Fruit fly (Drosophila melanogaster): ENCODE results near the gene CG13375.

CG13375 gene

dm6 chrX:279097-279727 is 15.6 kb downstream of the CG13375 start, which contains the start of the genes CG3777 and ewg (continued):
- TF ChIP-seq CG4360 (GFP tag; IDR thresholded peaks at IDR 0.05) (peak; percentile 39; the same call in 1 of the 2 replicates), Ets97D (GFP tag; optimal IDR thresholded peaks at IDR 0.05) (peak; percentile 79), Ssrp (tag; optimal IDR thresholded peaks at IDR 0.05) (no peak), sug (tag; optimal IDR thresholded peaks at IDR 0.05) (peak; percentile 21), CG17186 (GFP tag; optimal IDR thresholded peaks at IDR 0.05) (peak; percentile 76), CG15514 (GFP tag; optimal IDR thresholded peaks at IDR 0.05) (peak; percentile 58), CG8388 (GFP tag; optimal IDR thresholded peaks at IDR 0.05) (no peak), Awh (GFP tag; IDR thresholded peaks at IDR 0.05) (no peak), CG42726 (GFP tag; IDR thresholded peaks at IDR 0.05; ENCODE audit: partially characterized antibody) (peak; percentile 98; the same call in 1 of the 2 replicates), toy (GFP tag; IDR thresholded peaks at IDR 0.05) (no peak), CG31224 (GFP tag; IDR thresholded peaks at IDR 0.05) (no peak), Taf1 (GFP tag; IDR thresholded peaks at IDR 0.05) (no peak), gfzf (GFP tag; optimal IDR thresholded peaks at IDR 0.05) (peak; percentile 84), GATAe (GFP tag; conservative IDR thresholded peaks at IDR 0.05) (no peak), CG7963 (GFP tag; IDR thresholded peaks at IDR 0.05; ENCODE audit: partially characterized antibody) (peak; percentile 95), HLH3B (GFP tag; IDR thresholded peaks at IDR 0.05) (no peak), B-H2 (GFP tag; optimal IDR thresholded peaks at IDR 0.05) (peak; percentile 25), hb (GFP tag; IDR thresholded peaks at IDR 0.05; ENCODE audit: partially characterized antibody) (peak; percentile 96), MBD-R2 (GFP tag; IDR thresholded peaks at IDR 0.05) (peak; percentile 32; the same call in 1 of the 2 replicates), CG5245 (GFP tag; optimal IDR thresholded peaks at IDR 0.05) (no peak), Dref (GFP tag; IDR thresholded peaks at IDR 0.05) (peak; percentile 89), nau (GFP tag; optimal IDR thresholded peaks at IDR 0.05) (no peak), CG17912 (GFP tag; optimal IDR thresholded peaks at IDR 0.05) (no peak), CG3163 (GFP tag; optimal IDR thresholded peaks at IDR 0.05) (peak; percentile 16), CG16813 (GFP tag; IDR thresholded peaks at IDR 0.05; ENCODE audit: partially characterized antibody) (peak; percentile 97), bbx (GFP tag; IDR thresholded peaks at IDR 0.05; ENCODE audit: partially characterized antibody) (peak; percentile 99), kah (GFP tag; optimal IDR thresholded peaks at IDR 0.05) (no peak), chif (GFP tag; optimal IDR thresholded peaks at IDR 0.05) (no peak), ash1 (GFP tag; optimal IDR thresholded peaks at IDR 0.05) (no peak), Neu2 (GFP tag; optimal IDR thresholded peaks at IDR 0.05; ENCODE audit: borderline replicate concordance) (no peak), Ada2b (GFP tag; IDR thresholded peaks at IDR 0.05) (no peak), CG13296 (GFP tag; optimal IDR thresholded peaks at IDR 0.05) (no peak), ham (GFP tag; IDR thresholded peaks at IDR 0.05) (no peak), CG17361 (GFP tag; IDR thresholded peaks at IDR 0.05) (no peak), CG7745 (tag; optimal IDR thresholded peaks at IDR 0.05) (peak; percentile 65), CG15696 (tag; optimal IDR thresholded peaks at IDR 0.05) (no peak), Rfx (GFP tag; IDR thresholded peaks at IDR 0.05) (no peak; the same call in 1 of the 2 replicates), Atf-2 (GFP tag; optimal IDR thresholded peaks at IDR 0.05) (no peak), CG7556 (GFP tag; optimal IDR thresholded peaks at IDR 0.05) (no peak), chm (GFP tag; IDR thresholded peaks at IDR 0.05) (no peak), croc (GFP tag; conservative IDR thresholded peaks at IDR 0.05) (no peak), CG14710 (tag; optimal IDR thresholded peaks at IDR 0.05) (peak; percentile 69), gcm (GFP tag; optimal IDR thresholded peaks at IDR 0.05) (no peak), wek (GFP tag; optimal IDR thresholded peaks at IDR 0.05) (peak; percentile 7), unc-4 (GFP tag; IDR thresholded peaks at IDR 0.05; ENCODE audit: partially characterized antibody) (peak; percentile 91), sna (GFP tag; IDR thresholded peaks at IDR 0.05; ENCODE audit: partially characterized antibody) (peak; percentile 96), CG15073 (GFP tag; optimal IDR thresholded peaks at IDR 0.05) (no peak), HHEX (GFP tag; optimal IDR thresholded peaks at IDR 0.05) (no peak), Opbp (GFP tag; IDR thresholded peaks at IDR 0.05; ENCODE audit: partially characterized antibody) (peak; percentile 99)
